Worm (Caenorhabditis elegans) whole organism, early embryonic: ENCODE measurements around the gene tbcc-1.

Experiments
- aly-1 ChIP-seq: sonication (generic microtip); optimal IDR thresholded peaks from 2 replicates; lab custom pipeline; 2016; ENCODE audit warnings: missing genetic modification characterization, missing compliant biosample characterization
- ama-1 ChIP-seq: fragments of 150-350 bp; optimal IDR thresholded peaks from 2 replicates; lab custom pipeline; 2014
- ceh-36 ChIP-seq: sonication (generic microtip); optimal IDR thresholded peaks from 2 replicates; lab custom pipeline; 2016; ENCODE audit warnings: missing genetic modification characterization, inconsistent platforms, missing compliant biosample characterization
- hmbx-1 ChIP-seq: sonication (generic microtip); optimal IDR thresholded peaks from 2 replicates; lab custom pipeline; 2016; ENCODE audit warnings: mild to moderate bottlenecking, missing genetic modification characterization, missing compliant biosample characterization
- hmg-4 ChIP-seq: fragments of 200-800 bp; sonication (Bioruptor generic); optimal IDR thresholded peaks from 2 replicates; lab custom pipeline; 2018; ENCODE audit warnings: mild to moderate bottlenecking, missing genetic modification characterization, missing compliant biosample characterization
- scrt-1 ChIP-seq: fragments of 200-800 bp; sonication (Bioruptor generic); IDR thresholded peaks from 2 replicates; pipeline ENCODE4 v1.3.6; 2022; ENCODE audit warnings: missing genetic modification characterization, missing compliant biosample characterization
- tbx-11 ChIP-seq: fragments of 200-800 bp; sonication (Bioruptor generic); IDR thresholded peaks from 2 replicates; pipeline ENCODE4 v1.3.6; 2022; ENCODE audit warnings: missing genetic modification characterization, missing compliant biosample characterization
- tbx-37 ChIP-seq: fragments of 200-800 bp; sonication (Bioruptor generic); conservative IDR thresholded peaks from 2 replicates; pipeline ENCODE4 v1.3.6; 2022; ENCODE audit warnings: missing genetic modification reagents, missing genetic modification characterization, missing compliant biosample characterization
- tra-4 ChIP-seq: sonication (generic microtip); optimal IDR thresholded peaks from 2 replicates; lab custom pipeline; 2017; ENCODE audit warnings: missing genetic modification characterization, missing compliant biosample characterization

DNA sequence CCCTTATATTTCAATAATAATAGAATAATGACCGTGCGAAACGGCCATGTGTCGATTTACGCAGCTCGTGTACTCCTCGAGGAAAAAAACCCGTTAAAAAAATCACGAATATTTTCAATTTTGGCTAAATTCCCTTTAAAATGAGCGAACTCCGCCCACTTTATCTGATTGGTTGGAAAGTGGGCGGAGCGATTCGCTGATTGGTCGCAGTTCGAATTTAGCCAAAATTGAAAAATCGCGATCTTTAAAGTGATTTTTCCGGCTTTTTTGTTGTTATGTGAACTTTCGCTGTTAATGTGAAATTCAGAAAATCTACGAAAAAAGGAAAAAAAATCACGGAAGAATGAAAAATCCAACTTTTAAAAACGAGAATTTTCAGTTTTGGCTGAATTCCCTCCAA, 29.6 kb downstream of the tbcc-1 start:
- no peak for TF ChIP-seq tbx-11
- TF ChIP-seq tbx-37 (GFP tag; lab: Robert Waterston, UW) = no peak
- no peak for TF ChIP-seq ama-1 (lab: Kevin White, UChicago)
- no peak for TF ChIP-seq hmbx-1 (tag; lab: Kevin White, UChicago)
- no peak for TF ChIP-seq scrt-1 (GFP tag; lab: Robert Waterston, UW)
- TF ChIP-seq ceh-36 (tag; lab: Kevin White, UChicago) = no peak
- no peak for TF ChIP-seq tra-4 (tag; lab: Kevin White, UChicago)
- TF ChIP-seq aly-1 (tag; lab: Kevin White, UChicago) = no peak
- no peak for TF ChIP-seq hmg-4 (GFP tag; lab: Kevin White, UChicago)
